Fruit fly (Drosophila melanogaster): ENCODE data around the gene Jon65Aii.

dm6 chr3L:6097270-6097669 lies 45.1 kb downstream of the Jon65Aii start, which contains the start of gene Ets65A:
- TF ChIP-seq wdn (GFP tag; IDR thresholded peaks at IDR 0.05) (no peak), phol (tag; optimal IDR thresholded peaks at IDR 0.05) (no peak), kah (GFP tag; optimal IDR thresholded peaks at IDR 0.05) (no peak), Ets97D (GFP tag; optimal IDR thresholded peaks at IDR 0.05) (no peak), CG5180 (GFP tag; optimal IDR thresholded peaks at IDR 0.05) (no peak), fd96Cb (tag; optimal IDR thresholded peaks at IDR 0.05) (no peak)

Measured in whole organism, embryonic.